Fruit fly (Drosophila melanogaster) whole organism, embryonic: ENCODE measurements around the gene Cyp310a1.
A peak's percentile ranks its signal among the peaks of the same experiment; 100 is the strongest.

Source experiments
- ATbp ChIP-seq: fragments of 200-800 bp; sonication (Bioruptor generic); optimal IDR thresholded peaks from 2 replicates; lab custom pipeline; 2017; ENCODE audit warnings: missing biosample characterization, mild to moderate bottlenecking, missing genetic modification characterization, missing genetic modification reagents
- BEAF-32 ChIP-seq: fragments of 200-800 bp; sonication (Bioruptor generic); optimal IDR thresholded peaks from 3 replicates; lab custom pipeline; 2017; ENCODE audit warnings: missing biosample characterization, missing genetic modification characterization, mild to moderate bottlenecking, moderate library complexity, missing genetic modification reagents
- BtbVII ChIP-seq: fragments of 200-800 bp; sonication (Bioruptor generic); optimal IDR thresholded peaks from 3 replicates; lab custom pipeline; 2017; ENCODE audit warnings: missing biosample characterization, mild to moderate bottlenecking, missing genetic modification characterization
- CG10565 ChIP-seq: fragments of 200-800 bp; sonication (Bioruptor generic); optimal IDR thresholded peaks from 3 replicates; lab custom pipeline; 2016; ENCODE audit warnings: missing biosample characterization, mild to moderate bottlenecking, missing genetic modification characterization
- CG11247 ChIP-seq: fragments of 200-800 bp; sonication (Bioruptor generic); IDR thresholded peaks from 2 replicates; pipeline ENCODE4 v1.3.6; 2022; ENCODE audit warnings: missing biosample characterization, missing genetic modification characterization
- CG11560 ChIP-seq: fragments of 200-800 bp; sonication (Bioruptor generic); IDR thresholded peaks from 3 replicates; pipeline ENCODE4 v1.3.6; 2022; ENCODE audit warnings: missing biosample characterization, missing genetic modification characterization
- CG11696 ChIP-seq: fragments of 200-800 bp; sonication (Bioruptor generic); IDR thresholded peaks from 2 replicates; pipeline ENCODE4 v1.3.6; 2022; ENCODE audit warnings: missing biosample characterization, missing genetic modification characterization
- CG15269 ChIP-seq: fragments of 200-800 bp; sonication (Bioruptor generic); optimal IDR thresholded peaks from 2 replicates; lab custom pipeline; 2018; ENCODE audit warnings: missing biosample characterization, mild to moderate bottlenecking, missing genetic modification characterization, moderate library complexity
- CG15479 ChIP-seq: fragments of 200-800 bp; sonication (Bioruptor generic); optimal IDR thresholded peaks from 3 replicates; lab custom pipeline; 2019; ENCODE audit warnings: missing biosample characterization, mild to moderate bottlenecking, missing genetic modification characterization, moderate library complexity
- CG16813 ChIP-seq: fragments of 200-800 bp; sonication (Bioruptor generic); IDR thresholded peaks from 3 replicates; pipeline ENCODE4 v1.3.6; 2022; ENCODE audit warnings: missing biosample characterization, missing genetic modification characterization; ENCODE audit not compliant: partially characterized antibody
- CG17568 ChIP-seq: fragments of 200-800 bp; sonication (Bioruptor generic); optimal IDR thresholded peaks from 2 replicates; lab custom pipeline; 2018; ENCODE audit warnings: missing biosample characterization, mild to moderate bottlenecking, missing genetic modification characterization, moderate library complexity
- CG1792 ChIP-seq: fragments of 200-800 bp; sonication (Bioruptor generic); optimal IDR thresholded peaks from 2 replicates; lab custom pipeline; 2016; ENCODE audit warnings: missing biosample characterization, missing genetic modification characterization
- CG18619 ChIP-seq: fragments of 200-800 bp; sonication (Bioruptor generic); optimal IDR thresholded peaks from 3 replicates; lab custom pipeline; 2017; ENCODE audit warnings: missing biosample characterization, mild to moderate bottlenecking, missing genetic modification characterization
- CG2199 ChIP-seq: fragments of 200-800 bp; sonication (Bioruptor generic); IDR thresholded peaks from 3 replicates; pipeline ENCODE4 v1.3.6; 2022; ENCODE audit warnings: missing biosample characterization, missing genetic modification characterization
- CG4424 ChIP-seq: fragments of 200-800 bp; sonication (Bioruptor generic); optimal IDR thresholded peaks from 3 replicates; lab custom pipeline; 2016; ENCODE audit warnings: missing biosample characterization, missing genetic modification characterization
- CG6689 ChIP-seq: fragments of 200-800 bp; sonication (Bioruptor generic); IDR thresholded peaks from 2 replicates; pipeline ENCODE4 v1.3.6; 2022; ENCODE audit warnings: missing biosample characterization, missing genetic modification characterization
- CG6813 ChIP-seq: fragments of 200-800 bp; sonication (Bioruptor generic); optimal IDR thresholded peaks from 2 replicates; lab custom pipeline; 2017; ENCODE audit warnings: missing biosample characterization, missing genetic modification characterization, mild to moderate bottlenecking, moderate library complexity, missing genetic modification reagents
- CG7271 ChIP-seq: fragments of 200-800 bp; sonication (Bioruptor generic); optimal IDR thresholded peaks from 2 replicates; lab custom pipeline; 2018; ENCODE audit warnings: missing biosample characterization, mild to moderate bottlenecking, missing genetic modification characterization, moderate library complexity
- CG7556 ChIP-seq: fragments of 200-800 bp; sonication (Bioruptor generic); optimal IDR thresholded peaks from 2 replicates; lab custom pipeline; 2017; ENCODE audit warnings: missing biosample characterization, mild to moderate bottlenecking, missing genetic modification characterization
- CG8944 ChIP-seq: fragments of 200-800 bp; sonication (Bioruptor generic); optimal IDR thresholded peaks from 3 replicates; lab custom pipeline; 2016; ENCODE audit warnings: missing biosample characterization, missing genetic modification characterization
- CG9932 ChIP-seq: fragments of 200-800 bp; sonication (Bioruptor generic); IDR thresholded peaks from 2 replicates; pipeline ENCODE4 v1.3.6; 2022; ENCODE audit warnings: missing biosample characterization, missing genetic modification characterization
- Dip2 ChIP-seq: fragments of 200-800 bp; sonication (Bioruptor generic); IDR thresholded peaks from 2 replicates; pipeline ENCODE4 v1.3.6; 2022; ENCODE audit warnings: missing biosample characterization, missing genetic modification characterization
- Elba2 ChIP-seq: fragments of 200-800 bp; sonication (Bioruptor generic); optimal IDR thresholded peaks from 3 replicates; lab custom pipeline; 2016; ENCODE audit warnings: missing biosample characterization, missing genetic modification characterization
- Ets65A ChIP-seq: fragments of 200-800 bp; sonication (Bioruptor generic); peaks from one replicate; lab custom pipeline; 2016; ENCODE audit warnings: missing biosample characterization, missing genetic modification characterization
- Gug ChIP-seq: fragments of 200-800 bp; sonication (Bioruptor generic); IDR thresholded peaks from 4 replicates; pipeline ENCODE4 v1.3.6; 2022; ENCODE audit warnings: missing biosample characterization, missing genetic modification characterization
- Hr51 ChIP-seq, 2 experiments: fragments of 200-800 bp; sonication (Bioruptor generic); optimal IDR thresholded peaks; 2 replicates in 1 of 2; 3 replicates in 1 of 2; lab custom pipeline; 2016 to 2018; ENCODE audit warnings: missing biosample characterization in 2 of 2, missing genetic modification characterization in 2 of 2, mild to moderate bottlenecking in 1 of 2, moderate library complexity in 1 of 2
- Med ChIP-seq: fragments of 200-800 bp; sonication (Bioruptor generic); peaks from one replicate; lab custom pipeline; 2016; ENCODE audit warnings: missing biosample characterization, missing genetic modification characterization, mild to moderate bottlenecking, inconsistent platforms, moderate library complexity
- NFAT ChIP-seq: fragments of 200-800 bp; sonication (Bioruptor generic); IDR thresholded peaks from 2 replicates; pipeline ENCODE4 v1.3.6; 2022; ENCODE audit warnings: missing biosample characterization, missing genetic modification characterization
- NK7.1 ChIP-seq: fragments of 200-800 bp; sonication (Bioruptor generic); optimal IDR thresholded peaks from 3 replicates; lab custom pipeline; 2016; ENCODE audit warnings: missing biosample characterization, missing genetic modification characterization
- PHDP ChIP-seq: fragments of 200-800 bp; sonication (Bioruptor generic); optimal IDR thresholded peaks from 3 replicates; lab custom pipeline; 2018; ENCODE audit warnings: missing biosample characterization, mild to moderate bottlenecking, missing genetic modification characterization, moderate library complexity
- Ravus ChIP-seq: fragments of 200-800 bp; sonication (Bioruptor generic); IDR thresholded peaks from 2 replicates; pipeline ENCODE4 v1.3.6; 2022; ENCODE audit warnings: missing biosample characterization, missing genetic modification characterization
- ab ChIP-seq: fragments of 200-800 bp; sonication (Bioruptor generic); optimal IDR thresholded peaks from 2 replicates; lab custom pipeline; 2016; ENCODE audit warnings: missing biosample characterization, missing genetic modification characterization
- al ChIP-seq: fragments of 200-800 bp; sonication (Bioruptor generic); IDR thresholded peaks from 2 replicates; pipeline ENCODE4 v1.3.6; 2022; ENCODE audit warnings: missing biosample characterization, missing genetic modification characterization
- ara ChIP-seq: fragments of 200-800 bp; sonication (Bioruptor generic); IDR thresholded peaks from 2 replicates; pipeline ENCODE4 v1.3.6; 2022; ENCODE audit warnings: missing biosample characterization, missing genetic modification characterization
- bowl ChIP-seq: fragments of 200-800 bp; sonication (Bioruptor generic); IDR thresholded peaks from 2 replicates; pipeline ENCODE4 v1.3.6; 2022; ENCODE audit warnings: missing biosample characterization, missing genetic modification characterization
- btn ChIP-seq: fragments of 200-800 bp; sonication (Bioruptor generic); optimal IDR thresholded peaks from 2 replicates; lab custom pipeline; 2016; ENCODE audit warnings: missing biosample characterization, missing genetic modification characterization
- cad ChIP-seq: fragments of >200 bp; optimal IDR thresholded peaks from 2 replicates; lab custom pipeline; 2017; ENCODE audit warnings: missing biosample characterization, missing genetic modification characterization
- chinmo ChIP-seq: fragments of 200-800 bp; sonication (Bioruptor generic); IDR thresholded peaks from 4 replicates; pipeline ENCODE4 v1.3.6; 2022; ENCODE audit warnings: missing biosample characterization, missing genetic modification characterization; ENCODE audit not compliant: partially characterized antibody
- da ChIP-seq: fragments of 200-800 bp; sonication (Bioruptor generic); optimal IDR thresholded peaks from 2 replicates; lab custom pipeline; 2016; ENCODE audit warnings: missing biosample characterization, missing genetic modification characterization
- disco-r ChIP-seq: fragments of 200-800 bp; sonication (Bioruptor generic); optimal IDR thresholded peaks from 2 replicates; lab custom pipeline; 2016; ENCODE audit warnings: missing biosample characterization, missing genetic modification characterization
- fru ChIP-seq: fragments of >200 bp; optimal IDR thresholded peaks from 2 replicates; lab custom pipeline; 2017
- gcm2 ChIP-seq: fragments of 200-800 bp; sonication (Bioruptor generic); optimal IDR thresholded peaks from 2 replicates; lab custom pipeline; 2016; ENCODE audit warnings: missing biosample characterization, missing genetic modification characterization
- hth ChIP-seq: fragments of >200 bp; optimal IDR thresholded peaks from 2 replicates; lab custom pipeline; 2017; ENCODE audit warnings: inconsistent platforms
- jigr1 ChIP-seq: fragments of 200-800 bp; sonication (Bioruptor generic); IDR thresholded peaks from 3 replicates; pipeline ENCODE4 v1.3.6; 2022; ENCODE audit warnings: missing biosample characterization, missing genetic modification characterization
- lab ChIP-seq: fragments of 200-800 bp; sonication (Bioruptor generic); optimal IDR thresholded peaks from 3 replicates; lab custom pipeline; 2017; ENCODE audit warnings: missing biosample characterization, missing genetic modification characterization, mild to moderate bottlenecking, moderate library complexity, missing genetic modification reagents
- lbe ChIP-seq: fragments of 200-800 bp; sonication (Bioruptor generic); optimal IDR thresholded peaks from 2 replicates; lab custom pipeline; 2016; ENCODE audit warnings: missing biosample characterization, mild to moderate bottlenecking, missing genetic modification characterization
- lola ChIP-seq, 3 experiments: fragments of >200 bp in 2 of 3; fragments of 200-800 bp in 1 of 3; sonication (Bioruptor generic) in 1 of 3; optimal IDR thresholded peaks; 2 replicates each; lab custom pipeline; 2017 to 2019; ENCODE audit warnings: missing biosample characterization in 3 of 3, missing genetic modification characterization in 3 of 3, mild to moderate bottlenecking in 1 of 3, moderate library complexity in 1 of 3
- pnt ChIP-seq: fragments of 200-800 bp; sonication (Bioruptor generic); optimal IDR thresholded peaks from 3 replicates; lab custom pipeline; 2016; ENCODE audit warnings: missing biosample characterization, missing genetic modification characterization
- ro ChIP-seq: fragments of 200-800 bp; sonication (Bioruptor generic); IDR thresholded peaks from 2 replicates; pipeline ENCODE4 v1.3.6; 2022; ENCODE audit warnings: missing biosample characterization, missing genetic modification characterization
- tna ChIP-seq: fragments of 200-800 bp; sonication (Bioruptor generic); IDR thresholded peaks from 2 replicates; pipeline ENCODE4 v1.3.6; 2022; ENCODE audit warnings: missing biosample characterization, missing genetic modification characterization; ENCODE audit not compliant: partially characterized antibody
- ttk ChIP-seq: fragments of 200-800 bp; sonication (Bioruptor generic); IDR thresholded peaks from 2 replicates; pipeline ENCODE4 v2.1.2; 2022; ENCODE audit warnings: missing biosample characterization, missing genetic modification characterization

Cyp310a1 gene

DNA sequence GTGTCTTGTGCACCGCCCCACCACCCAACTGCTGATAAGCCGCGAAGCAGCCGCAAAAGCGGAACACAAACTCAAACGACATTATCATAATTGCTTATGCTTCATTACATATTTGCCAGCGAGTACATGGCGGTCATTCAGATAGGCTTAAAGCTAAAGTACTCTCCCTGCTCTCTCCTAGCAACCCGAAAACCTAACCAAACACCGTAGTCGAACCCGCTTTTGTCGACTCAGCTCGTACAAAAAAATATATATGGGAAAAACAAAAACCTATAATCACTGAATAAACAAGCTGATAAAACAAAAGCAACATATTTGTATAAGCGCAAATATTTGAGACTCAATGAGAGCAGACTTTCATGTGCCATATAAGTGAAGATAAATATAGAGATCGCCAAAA lies 25.8 kb downstream of the Cyp310a1 start (continued):
- peak; percentile 86 for TF ChIP-seq CG18619
- peak; percentile 91 for TF ChIP-seq CG6813 (GFP tag; lab: Kevin White, UChicago)
- TF ChIP-seq ro (GFP tag; lab: Robert Waterston, UW), result no peak
- no peak for TF ChIP-seq tna
- TF ChIP-seq CG1792 (GFP tag; lab: Kevin White, UChicago), result peak; percentile 94
- TF ChIP-seq lola (GFP tag; optimal IDR thresholded peaks at IDR 0.05; lab: Kevin White, UChicago), result peak in 1 of 3 experiments; percentile 61
- peak; percentile 84 for TF ChIP-seq CG8944 (GFP tag; lab: Kevin White, UChicago)
- TF ChIP-seq al (GFP tag; lab: Robert Waterston, UW), result 0 out of 2 replicates have a peak, but pooled peaks have one; percentile 10
- TF ChIP-seq CG11696 (GFP tag; lab: Robert Waterston, UW), result peak; percentile 68; the same call in 1 of the 2 replicates
- peak; percentile 98 for TF ChIP-seq ATbp (GFP tag; lab: Kevin White, UChicago)
- TF ChIP-seq Hr51 (GFP tag; optimal IDR thresholded peaks at IDR 0.05; lab: Kevin White, UChicago), result peak; percentile 59 to 83
- TF ChIP-seq btn (GFP tag; lab: Kevin White, UChicago), result peak; percentile 65
- peak; percentile 47; the same call in 1 of the 2 replicates for TF ChIP-seq bowl (GFP tag; lab: Robert Waterston, UW)
- peak; percentile 89 for TF ChIP-seq CG7556 (GFP tag; lab: Kevin White, UChicago)
- TF ChIP-seq Ets65A (GFP tag; lab: Kevin White, UChicago), result peak; percentile 78
- no peak for TF ChIP-seq CG16813 (GFP tag; lab: Robert Waterston, UW)
- TF ChIP-seq CG7271 (tag; lab: Kevin White, UChicago), result peak; percentile 63
- TF ChIP-seq hth, result no peak
- no peak for TF ChIP-seq cad (GFP tag; lab: Kevin White, UChicago)
- no peak for TF ChIP-seq chinmo (GFP tag; lab: Robert Waterston, UW)
- TF ChIP-seq jigr1 (GFP tag; lab: Robert Waterston, UW), result no peak
- TF ChIP-seq CG15269, result peak; percentile 76
- no peak for TF ChIP-seq Dip2 (GFP tag; lab: Robert Waterston, UW)
- no peak for TF ChIP-seq CG10565 (GFP tag; lab: Kevin White, UChicago)
- TF ChIP-seq CG17568 (GFP tag; lab: Kevin White, UChicago), result peak; percentile 95
- TF ChIP-seq pnt, result peak; percentile 77
- peak; percentile 10 for TF ChIP-seq gcm2 (GFP tag; lab: Kevin White, UChicago)
- TF ChIP-seq PHDP (tag; lab: Kevin White, UChicago), result peak; percentile 91
- no peak for TF ChIP-seq Gug (GFP tag; lab: Robert Waterston, UW)
- peak; percentile 18 for TF ChIP-seq CG9932 (GFP tag; lab: Robert Waterston, UW)
- TF ChIP-seq ttk (GFP tag; lab: Robert Waterston, UW), result peak; percentile 25; the same call in 1 of the 2 replicates
- TF ChIP-seq CG6689 (GFP tag; lab: Robert Waterston, UW), result peak; percentile 46; the same call in 1 of the 2 replicates
- no peak; the same call in 2 of the 3 replicates for TF ChIP-seq CG2199 (GFP tag; lab: Robert Waterston, UW)
- TF ChIP-seq Med (GFP tag; lab: Kevin White, UChicago), result peak; percentile 96
- TF ChIP-seq BEAF-32 (GFP tag; lab: Kevin White, UChicago), result no peak
- no peak for TF ChIP-seq Ravus
- TF ChIP-seq lbe (GFP tag; lab: Kevin White, UChicago), result peak; percentile 85
- peak; percentile 78 for TF ChIP-seq CG15479 (GFP tag; lab: Kevin White, UChicago)
- peak; percentile 96 for TF ChIP-seq lab
- TF ChIP-seq NK7.1, result peak; percentile 76
- TF ChIP-seq disco-r (GFP tag; lab: Kevin White, UChicago), result peak; percentile 76
- TF ChIP-seq CG11560 (tag; lab: Robert Waterston, UW), result no peak
- no peak for TF ChIP-seq Elba2 (GFP tag; lab: Kevin White, UChicago)
- TF ChIP-seq ara (GFP tag; lab: Robert Waterston, UW), result peak; percentile 54; the same call in 1 of the 2 replicates
- peak; percentile 58 for TF ChIP-seq CG4424 (GFP tag; lab: Kevin White, UChicago)
- no peak for TF ChIP-seq ab (GFP tag; lab: Kevin White, UChicago)
- TF ChIP-seq CG11247 (GFP tag; lab: Robert Waterston, UW), result peak; percentile 38; the same call in 1 of the 2 replicates
- TF ChIP-seq NFAT, result peak; percentile 27; the same call in 1 of the 2 replicates
- peak; percentile 90 for TF ChIP-seq BtbVII (GFP tag; lab: Kevin White, UChicago)
- no peak for TF ChIP-seq fru (lab: Kevin White, UChicago)
- TF ChIP-seq da (GFP tag; lab: Kevin White, UChicago), result peak; percentile 79
